Fruit fly (Drosophila melanogaster): ENCODE measurements around the gene chm.

Gene chm

dm6 chr2L:7442929-7443328 is 30.7 kb downstream of the chm start (continued):
- peak; percentile 47 for TF ChIP-seq Hmr (GFP tag; optimal IDR thresholded peaks at IDR 0.05)
- TF ChIP-seq sug (tag; optimal IDR thresholded peaks at IDR 0.05): peak; percentile 8
- peak; percentile 46 for TF ChIP-seq lab (GFP tag; optimal IDR thresholded peaks at IDR 0.05)
- no peak for TF ChIP-seq Asciz (GFP tag; optimal IDR thresholded peaks at IDR 0.05)
- peak; percentile 73 for TF ChIP-seq slbo (GFP tag; IDR thresholded peaks at IDR 0.05)
- TF ChIP-seq NfI (GFP tag; optimal IDR thresholded peaks at IDR 0.05): peak; percentile 39
- TF ChIP-seq CG6765 (GFP tag; optimal IDR thresholded peaks at IDR 0.05): peak; percentile 4
- 0 out of 2 replicates have a peak, but pooled peaks have one; percentile 36 for TF ChIP-seq gsb (GFP tag; IDR thresholded peaks at IDR 0.05)
- TF ChIP-seq ap (GFP tag; IDR thresholded peaks at IDR 0.05): no peak
- peak; percentile 46 for TF ChIP-seq Ptx1 (GFP tag; IDR thresholded peaks at IDR 0.05)
- TF ChIP-seq E2f1 (GFP tag; IDR thresholded peaks at IDR 0.05): peak; percentile 36; the same call in 1 of the 2 replicates
- TF ChIP-seq ERR (GFP tag; optimal IDR thresholded peaks at IDR 0.05): no peak
- no peak for TF ChIP-seq Nf-YA (GFP tag; IDR thresholded peaks at IDR 0.05)
- peak; percentile 60; the same call in 1 of the 2 replicates for TF ChIP-seq lmd (GFP tag; IDR thresholded peaks at IDR 0.05)
- peak; percentile 75 for TF ChIP-seq CG32532 (GFP tag; IDR thresholded peaks at IDR 0.05)
- peak; percentile 26 for TF ChIP-seq CG13296 (GFP tag; optimal IDR thresholded peaks at IDR 0.05)
- no peak for TF ChIP-seq CG42726 (GFP tag; IDR thresholded peaks at IDR 0.05; ENCODE audit: partially characterized antibody)
- TF ChIP-seq kay (GFP tag; optimal IDR thresholded peaks at IDR 0.05): no peak
- TF ChIP-seq gt (GFP tag; IDR thresholded peaks at IDR 0.05): no peak
- TF ChIP-seq tio (GFP tag; optimal IDR thresholded peaks at IDR 0.05): peak; percentile 35
- TF ChIP-seq grau (tag; optimal IDR thresholded peaks at IDR 0.05): peak; percentile 47
- TF ChIP-seq ham (GFP tag; IDR thresholded peaks at IDR 0.05): no peak
- TF ChIP-seq Ets65A (GFP tag): peak; percentile 84
- TF ChIP-seq CG3281 (GFP tag; optimal IDR thresholded peaks at IDR 0.05): peak; percentile 56
- TF ChIP-seq Atf6 (GFP tag; IDR thresholded peaks at IDR 0.05): peak; percentile 55; the same call in 1 of the 2 replicates
- TF ChIP-seq YL-1 (GFP tag; optimal IDR thresholded peaks at IDR 0.05): no peak
- no peak; the same call in 1 of the 2 replicates for TF ChIP-seq sob (GFP tag; IDR thresholded peaks at IDR 0.05)
- 0 out of 2 replicates have a peak, but pooled peaks have one; percentile 14 for TF ChIP-seq CG32772 (GFP tag; IDR thresholded peaks at IDR 0.05)
- TF ChIP-seq CG12071 (GFP tag; optimal IDR thresholded peaks at IDR 0.05): no peak
- peak; percentile 30 for TF ChIP-seq unpg (GFP tag; optimal IDR thresholded peaks at IDR 0.05)
- TF ChIP-seq Rfx (GFP tag; IDR thresholded peaks at IDR 0.05): peak; percentile 81
- peak; percentile 13; the same call in 1 of the 3 replicates for TF ChIP-seq B-H1 (GFP tag; IDR thresholded peaks at IDR 0.05)
- TF ChIP-seq Fer1 (GFP tag; optimal IDR thresholded peaks at IDR 0.05): peak; percentile 7
- TF ChIP-seq lilli (GFP tag; optimal IDR thresholded peaks at IDR 0.05): peak; percentile 59
- TF ChIP-seq inv (GFP tag; IDR thresholded peaks at IDR 0.05; ENCODE audit: partially characterized antibody): no peak
- peak; percentile 32 for TF ChIP-seq Ravus (GFP tag; IDR thresholded peaks at IDR 0.05)
- peak; percentile 49; the same call in 2 of the 3 replicates for TF ChIP-seq tgo (GFP tag; IDR thresholded peaks at IDR 0.05)
- peak; percentile 37 for TF ChIP-seq Fer3 (tag; optimal IDR thresholded peaks at IDR 0.05)
- TF ChIP-seq CG9437 (GFP tag; optimal IDR thresholded peaks at IDR 0.05): peak; percentile 45
- 0 out of 2 replicates have a peak, but pooled peaks have one; percentile 6 for TF ChIP-seq CG6272 (GFP tag; IDR thresholded peaks at IDR 0.05)
- peak; percentile 49; the same call in 1 of the 3 replicates for TF ChIP-seq CG11695 (GFP tag; IDR thresholded peaks at IDR 0.05)
- peak; percentile 9 for TF ChIP-seq CG15514 (GFP tag; optimal IDR thresholded peaks at IDR 0.05)
- no peak for TF ChIP-seq CG14667 (GFP tag; IDR thresholded peaks at IDR 0.05)
- no peak for TF ChIP-seq jumu (GFP tag; optimal IDR thresholded peaks at IDR 0.05)
- no peak for TF ChIP-seq CG6854 (GFP tag; optimal IDR thresholded peaks at IDR 0.05)
- peak; percentile 23 for TF ChIP-seq Oli (tag; optimal IDR thresholded peaks at IDR 0.05)
- TF ChIP-seq gsb-n (tag; optimal IDR thresholded peaks at IDR 0.05): no peak
- TF ChIP-seq CG7372 (GFP tag; IDR thresholded peaks at IDR 0.05): peak; percentile 61; the same call in 1 of the 2 replicates
- no peak for TF ChIP-seq CG10274 (GFP tag; optimal IDR thresholded peaks at IDR 0.05)
- no peak for TF ChIP-seq stc (GFP tag; IDR thresholded peaks at IDR 0.05)
- TF ChIP-seq Ets97D (GFP tag; optimal IDR thresholded peaks at IDR 0.05): no peak

All from whole organism, embryonic.